Fruit fly (Drosophila melanogaster): Measurements from ENCODE around the gene CG6650.

Gene CG6650

dm6 chr3L:14050944-14051548 is 19.8 kb downstream of the CG6650 start, which contains the start of gene CG6833 (continued):
- peak; percentile 65 for TF ChIP-seq zen (tag; optimal IDR thresholded peaks at IDR 0.05)
- TF ChIP-seq bigmax (GFP tag; optimal IDR thresholded peaks at IDR 0.05): no peak
- TF ChIP-seq CG2875 (GFP tag; optimal IDR thresholded peaks at IDR 0.05): peak; percentile 35
- peak; percentile 55 for TF ChIP-seq CG17359 (tag; optimal IDR thresholded peaks at IDR 0.05)
- no peak for TF ChIP-seq salm (tag; optimal IDR thresholded peaks at IDR 0.05)
- 0 out of 2 replicates have a peak, but pooled peaks have one; percentile 17 for TF ChIP-seq stc (GFP tag; IDR thresholded peaks at IDR 0.05)
- peak; percentile 80 for TF ChIP-seq Xrp1 (GFP tag; IDR thresholded peaks at IDR 0.05)
- TF ChIP-seq Hr51 (GFP tag; optimal IDR thresholded peaks at IDR 0.05): peak; percentile 32 to 57
- TF ChIP-seq CG2678 (tag; optimal IDR thresholded peaks at IDR 0.05): peak; percentile 69
- TF ChIP-seq sna (GFP tag; IDR thresholded peaks at IDR 0.05; ENCODE audit: partially characterized antibody): no peak
- TF ChIP-seq hth (optimal IDR thresholded peaks at IDR 0.05): no peak
- peak; percentile 61 for TF ChIP-seq CG10654 (GFP tag; optimal IDR thresholded peaks at IDR 0.05)
- TF ChIP-seq CG18599 (GFP tag; optimal IDR thresholded peaks at IDR 0.05): peak; percentile 72
- peak; percentile 4 for TF ChIP-seq CG7556 (GFP tag; optimal IDR thresholded peaks at IDR 0.05)
- no peak for TF ChIP-seq Hand (GFP tag; optimal IDR thresholded peaks at IDR 0.05)
- TF ChIP-seq ash1 (GFP tag; optimal IDR thresholded peaks at IDR 0.05): peak; percentile 49
- peak; percentile 77 for TF ChIP-seq CHES-1-like (GFP tag; optimal IDR thresholded peaks at IDR 0.05)
- TF ChIP-seq bsh (GFP tag; optimal IDR thresholded peaks at IDR 0.05): peak in 1 of 2 experiments; percentile 48
- no peak for TF ChIP-seq CG4282 (GFP tag; optimal IDR thresholded peaks at IDR 0.05)
- TF ChIP-seq eve (GFP tag; optimal IDR thresholded peaks at IDR 0.05): no peak
- peak; percentile 62 for TF ChIP-seq HmgZ (tag; optimal IDR thresholded peaks at IDR 0.05)
- TF ChIP-seq slbo (GFP tag; IDR thresholded peaks at IDR 0.05): peak; percentile 94
- TF ChIP-seq CG32532 (GFP tag; IDR thresholded peaks at IDR 0.05): peak; percentile 88
- 0 out of 3 replicates have a peak, but pooled peaks have one; percentile 29 for TF ChIP-seq CG11695 (GFP tag; IDR thresholded peaks at IDR 0.05)
- TF ChIP-seq CG6765 (GFP tag; optimal IDR thresholded peaks at IDR 0.05): no peak
- peak; percentile 60; the same call in 1 of the 2 replicates for TF ChIP-seq CG32772 (GFP tag; IDR thresholded peaks at IDR 0.05)
- TF ChIP-seq CG10366 (GFP tag; IDR thresholded peaks at IDR 0.05): peak; percentile 82
- peak; percentile 57 for TF ChIP-seq Drgx (GFP tag; IDR thresholded peaks at IDR 0.05)
- TF ChIP-seq sens (GFP tag): peak; percentile 86
- TF ChIP-seq lov (optimal IDR thresholded peaks at IDR 0.05): no peak
- peak; percentile 57; the same call in 2 of the 3 replicates for TF ChIP-seq lov (GFP tag; IDR thresholded peaks at IDR 0.05)
- TF ChIP-seq Dll (GFP tag; IDR thresholded peaks at IDR 0.05; ENCODE audit: partially characterized antibody): 0 out of 4 replicates have a peak, but pooled peaks have one; percentile 31
- TF ChIP-seq Mes4 (GFP tag; optimal IDR thresholded peaks at IDR 0.05): peak; percentile 11
- peak; percentile 87 for TF ChIP-seq CG9797 (GFP tag; optimal IDR thresholded peaks at IDR 0.05)
- no peak for TF ChIP-seq CG14860 (GFP tag; IDR thresholded peaks at IDR 0.05; ENCODE audit: partially characterized antibody)
- no peak for TF ChIP-seq CG15479 (GFP tag; optimal IDR thresholded peaks at IDR 0.05)
- peak; percentile 29 for TF ChIP-seq CG13123 (GFP tag; optimal IDR thresholded peaks at IDR 0.05)
- TF ChIP-seq croc (GFP tag; conservative IDR thresholded peaks at IDR 0.05): peak; percentile 53; the same call in 2 of the 3 replicates
- TF ChIP-seq CrebB (tag; optimal IDR thresholded peaks at IDR 0.05): peak; percentile 26
- TF ChIP-seq toy (GFP tag; IDR thresholded peaks at IDR 0.05): peak; percentile 41; the same call in 1 of the 2 replicates
- peak; percentile 82 for TF ChIP-seq Dip3 (GFP tag; optimal IDR thresholded peaks at IDR 0.05)
- no peak for TF ChIP-seq Dip2 (GFP tag; IDR thresholded peaks at IDR 0.05)
- no peak for TF ChIP-seq fd64A (GFP tag; optimal IDR thresholded peaks at IDR 0.05)
- TF ChIP-seq mld (GFP tag; IDR thresholded peaks at IDR 0.05; ENCODE audit: partially characterized antibody): no peak
- no peak for TF ChIP-seq dan (GFP tag; IDR thresholded peaks at IDR 0.05)
- peak; percentile 55; the same call in 1 of the 2 replicates for TF ChIP-seq CG32767 (GFP tag; IDR thresholded peaks at IDR 0.05)
- peak; percentile 59 for TF ChIP-seq CG13775 (GFP tag; optimal IDR thresholded peaks at IDR 0.05)
- no peak for TF ChIP-seq fru (optimal IDR thresholded peaks at IDR 0.05)
- peak; percentile 77 for TF ChIP-seq pb (GFP tag; optimal IDR thresholded peaks at IDR 0.05)
- peak; percentile 43; the same call in 1 of the 2 replicates for TF ChIP-seq klu (GFP tag; IDR thresholded peaks at IDR 0.05)

All from whole organism, embryonic.